Worm (Caenorhabditis elegans): ENCODE data around the gene Y53F4B.11.

- TF ChIP-seq him-1 (tag; optimal IDR thresholded peaks at IDR 0.05) (no peak), dao-5 (tag; optimal IDR thresholded peaks at IDR 0.05) (no peak)
Measured at ce11 chrII:15037782-15038181, 27.2 kb downstream of the Y53F4B.11 start, which contains the start of gene Y53F4B.14.

All from whole organism, L4/young adult.